Fruit fly (Drosophila melanogaster): ENCODE measurements around the gene CG13251.

The CG13251 gene

DNA sequence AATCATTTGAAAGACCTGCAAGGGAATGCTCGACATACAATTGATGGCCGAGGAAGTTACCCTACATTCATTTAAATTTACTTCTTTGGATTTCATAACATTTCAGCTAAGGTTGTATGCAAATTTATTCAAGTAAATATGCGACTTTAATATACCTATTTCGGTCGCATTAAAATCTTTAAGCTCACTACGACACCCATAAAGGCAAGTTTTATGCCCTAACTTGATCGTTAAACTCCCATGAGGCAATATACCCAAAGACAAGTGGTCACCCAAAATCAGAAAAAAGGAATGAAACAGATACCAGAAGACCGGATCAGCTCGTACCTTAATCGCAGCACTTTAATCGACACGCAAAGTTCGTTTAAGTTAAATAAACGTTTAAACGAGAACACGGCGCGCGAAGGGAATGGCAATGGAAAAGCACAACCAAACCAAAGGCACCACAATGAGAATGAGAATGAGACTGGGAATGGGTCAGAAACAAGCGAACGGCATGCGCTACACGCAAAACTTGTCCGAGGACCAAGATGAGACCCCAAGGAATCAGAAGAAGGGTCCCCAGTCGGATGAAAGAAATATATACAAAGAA, 51.3 kb downstream of the CG13251 start:
- TF ChIP-seq Myc (optimal IDR thresholded peaks at IDR 0.05), result no peak
- TF ChIP-seq Sin3A (optimal IDR thresholded peaks at IDR 0.05), result no peak
- no peak for TF ChIP-seq h (optimal IDR thresholded peaks at IDR 0.05)
- TF ChIP-seq ttk (optimal IDR thresholded peaks at IDR 0.05), result no peak
- TF ChIP-seq psq (optimal IDR thresholded peaks at IDR 0.05), result no peak
- no peak for TF ChIP-seq insv (optimal IDR thresholded peaks at IDR 0.05)

DNA sequence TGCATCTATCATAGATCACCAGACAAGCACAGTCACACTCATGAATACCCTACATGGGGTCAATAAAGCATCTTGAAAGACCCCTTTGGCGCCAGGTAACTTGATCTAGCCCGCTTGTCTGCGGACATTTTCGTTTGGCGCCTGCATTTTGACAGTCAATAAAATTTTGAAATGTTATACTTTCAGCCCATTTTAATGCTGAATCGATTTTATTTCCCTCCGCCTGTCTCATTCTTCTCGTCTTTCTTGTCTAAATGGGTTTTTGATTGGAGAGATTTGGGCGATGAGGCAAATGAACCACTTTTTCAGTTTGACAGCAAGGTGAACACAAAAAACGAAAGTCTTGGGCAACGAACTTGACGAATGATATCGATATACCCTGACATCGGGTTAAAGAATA, 53.1 kb downstream of the CG13251 start:
- TF ChIP-seq psq (optimal IDR thresholded peaks at IDR 0.05) (no peak), insv (optimal IDR thresholded peaks at IDR 0.05) (no peak), Sin3A (optimal IDR thresholded peaks at IDR 0.05) (no peak), Myc (optimal IDR thresholded peaks at IDR 0.05) (no peak), h (optimal IDR thresholded peaks at IDR 0.05) (no peak), ttk (optimal IDR thresholded peaks at IDR 0.05) (no peak)
